Worm (Caenorhabditis elegans): ENCODE measurements around the gene C10G8.2.

DNA sequence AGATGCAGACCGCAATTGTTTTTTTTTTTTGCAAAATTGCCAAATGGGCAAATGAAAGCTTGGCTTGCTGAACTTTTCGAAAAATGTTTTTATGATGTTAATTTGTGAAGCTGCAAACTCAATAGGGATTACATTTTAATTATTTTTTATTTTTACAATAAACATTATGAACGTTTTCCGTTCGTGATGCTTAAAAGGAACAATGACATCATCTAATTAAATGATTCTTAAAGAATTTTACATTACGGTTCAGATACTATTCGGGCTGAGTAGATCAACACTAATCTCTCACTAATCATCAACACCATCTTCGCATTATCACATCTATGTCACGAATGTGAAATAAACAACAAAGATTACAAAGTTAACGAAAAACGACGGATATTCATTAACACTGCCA lies 1.8 kb upstream of the C10G8.2 start, which contains the start of gene C10G8.3:
- TF ChIP-seq sea-1 (GFP tag; conservative IDR thresholded peaks at IDR 0.05) (no peak), tbx-37 (GFP tag; conservative IDR thresholded peaks at IDR 0.05) (no peak), F13C5.2 (tag; optimal IDR thresholded peaks at IDR 0.05) (no peak), flt-1 (GFP tag; IDR thresholded peaks at IDR 0.05) (no peak), hnd-1 (tag; optimal IDR thresholded peaks at IDR 0.05) (no peak), B0310.2 (tag; optimal IDR thresholded peaks at IDR 0.05) (no peak), tra-4 (tag; optimal IDR thresholded peaks at IDR 0.05) (no peak), ceh-36 (tag; optimal IDR thresholded peaks at IDR 0.05) (no peak), ama-1 (optimal IDR thresholded peaks at IDR 0.05) (no peak), hmbx-1 (tag; optimal IDR thresholded peaks at IDR 0.05) (no peak), ceh-13 (GFP tag; optimal IDR thresholded peaks at IDR 0.05) (no peak), pes-1 (GFP tag; IDR thresholded peaks at IDR 0.05) (no peak), scrt-1 (GFP tag; IDR thresholded peaks at IDR 0.05) (no peak)
